Fruit fly (Drosophila melanogaster): ENCODE results near the gene amrt.

amrt gene

dm6 chrX:13764397-13765119, 17.7 kb upstream of the amrt start (continued):
- TF ChIP-seq Met (GFP tag; optimal IDR thresholded peaks at IDR 0.05) (peak; percentile 37), CG6276 (GFP tag; optimal IDR thresholded peaks at IDR 0.05) (peak; percentile 47), CG8632 (GFP tag; optimal IDR thresholded peaks at IDR 0.05) (no peak), Lpt (GFP tag; optimal IDR thresholded peaks at IDR 0.05) (peak; percentile 13)

dm6 chrX:13765217-13765616, 17.0 kb upstream of the amrt start:
- TF ChIP-seq CG6792 (GFP tag; optimal IDR thresholded peaks at IDR 0.05) (no peak), svp (GFP tag) (peak; percentile 44)

- no peak for TF ChIP-seq Blimp-1 (GFP tag; optimal IDR thresholded peaks at IDR 0.05)
- TF ChIP-seq svp (GFP tag) = peak; percentile 39
Measured at dm6 chrX:13766495-13766894, 15.8 kb upstream of the amrt start.

dm6 chrX:13770768-13771167, 11.5 kb upstream of the amrt start:
- TF ChIP-seq CG11762 (GFP tag; optimal IDR thresholded peaks at IDR 0.05; ENCODE audit: insufficient read depth) (no peak), CG6792 (GFP tag; optimal IDR thresholded peaks at IDR 0.05) (no peak), Sox102F (GFP tag; optimal IDR thresholded peaks at IDR 0.05) (no peak), OdsH (GFP tag; optimal IDR thresholded peaks at IDR 0.05) (no peak), Hr39 (GFP tag; optimal IDR thresholded peaks at IDR 0.05) (no peak), Gug (GFP tag; IDR thresholded peaks at IDR 0.05) (no peak), CG15336 (GFP tag; IDR thresholded peaks at IDR 0.05) (no peak), CG16779 (tag; optimal IDR thresholded peaks at IDR 0.05) (no peak)

dm6 chrX:13778568-13778967, 3.7 kb upstream of the amrt start:
- TF ChIP-seq Met (GFP tag; optimal IDR thresholded peaks at IDR 0.05) = no peak
- TF ChIP-seq CG9139 (GFP tag; optimal IDR thresholded peaks at IDR 0.05) = no peak
- TF ChIP-seq CG6163 (GFP tag; IDR thresholded peaks at IDR 0.05) = no peak
- TF ChIP-seq CG7368 (GFP tag; optimal IDR thresholded peaks at IDR 0.05) = no peak
- no peak for TF ChIP-seq pdm3 (GFP tag; optimal IDR thresholded peaks at IDR 0.05)
- TF ChIP-seq CG8319 (GFP tag; optimal IDR thresholded peaks at IDR 0.05) = no peak
- TF ChIP-seq CG34406 (GFP tag; optimal IDR thresholded peaks at IDR 0.05) = no peak
- TF ChIP-seq OdsH (GFP tag; optimal IDR thresholded peaks at IDR 0.05) = no peak
- no peak for TF ChIP-seq svp (GFP tag)
- no peak for TF ChIP-seq Hr39 (GFP tag; optimal IDR thresholded peaks at IDR 0.05)
- TF ChIP-seq Sox15 (GFP tag; optimal IDR thresholded peaks at IDR 0.05) = no peak
- no peak for TF ChIP-seq CG8632 (GFP tag; optimal IDR thresholded peaks at IDR 0.05)
- no peak for TF ChIP-seq topi (GFP tag; optimal IDR thresholded peaks at IDR 0.05)
- TF ChIP-seq fd59A (GFP tag; optimal IDR thresholded peaks at IDR 0.05) = no peak
- no peak for TF ChIP-seq Hr4 (GFP tag; optimal IDR thresholded peaks at IDR 0.05)
- no peak for TF ChIP-seq acj6 (GFP tag; optimal IDR thresholded peaks at IDR 0.05)
- no peak for TF ChIP-seq Eip75B (GFP tag; optimal IDR thresholded peaks at IDR 0.05)

- TF ChIP-seq acj6 (GFP tag; optimal IDR thresholded peaks at IDR 0.05) = no peak
- peak; percentile 26 for TF ChIP-seq fkh (GFP tag; optimal IDR thresholded peaks at IDR 0.05)
- TF ChIP-seq CG11762 (GFP tag; optimal IDR thresholded peaks at IDR 0.05; ENCODE audit: insufficient read depth) = no peak
- no peak for TF ChIP-seq net (GFP tag; optimal IDR thresholded peaks at IDR 0.05)
- TF ChIP-seq Eip78C (GFP tag) = peak; percentile 72
- peak; percentile 58; the same call in 1 of the 2 replicates for TF ChIP-seq CG15336 (GFP tag; IDR thresholded peaks at IDR 0.05)
- TF ChIP-seq Hr39 (GFP tag; optimal IDR thresholded peaks at IDR 0.05) = no peak
- TF ChIP-seq Lpt (GFP tag; optimal IDR thresholded peaks at IDR 0.05) = no peak
- TF ChIP-seq Hr4 (GFP tag; optimal IDR thresholded peaks at IDR 0.05) = no peak
- TF ChIP-seq CG6808 (GFP tag; optimal IDR thresholded peaks at IDR 0.05) = no peak
- TF ChIP-seq CG3919 (GFP tag; optimal IDR thresholded peaks at IDR 0.05) = no peak
- peak; percentile 39 for TF ChIP-seq CG10669 (GFP tag; optimal IDR thresholded peaks at IDR 0.05)
- no peak for TF ChIP-seq CG11902 (GFP tag; optimal IDR thresholded peaks at IDR 0.05)
- peak; percentile 25 for TF ChIP-seq CG3032 (tag; optimal IDR thresholded peaks at IDR 0.05)
- no peak for TF ChIP-seq Smox (GFP tag; optimal IDR thresholded peaks at IDR 0.05)
- TF ChIP-seq CG6276 (GFP tag; optimal IDR thresholded peaks at IDR 0.05) = peak; percentile 83
- TF ChIP-seq Ets21C (GFP tag; optimal IDR thresholded peaks at IDR 0.05) = no peak
- TF ChIP-seq CG7368 (GFP tag; optimal IDR thresholded peaks at IDR 0.05) = no peak
- TF ChIP-seq CG32006 (GFP tag; optimal IDR thresholded peaks at IDR 0.05) = no peak
- TF ChIP-seq Eip75B (GFP tag; optimal IDR thresholded peaks at IDR 0.05) = no peak
- peak; percentile 8 for TF ChIP-seq Sox14 (GFP tag; optimal IDR thresholded peaks at IDR 0.05)
- no peak for TF ChIP-seq CG8319 (GFP tag; optimal IDR thresholded peaks at IDR 0.05)
- TF ChIP-seq eg (GFP tag; IDR thresholded peaks at IDR 0.05) = no peak
- no peak for TF ChIP-seq CG6792 (GFP tag; optimal IDR thresholded peaks at IDR 0.05)
- no peak for TF ChIP-seq CG8119 (GFP tag; IDR thresholded peaks at IDR 0.05)
- no peak for TF ChIP-seq fd85E (GFP tag; optimal IDR thresholded peaks at IDR 0.05)
Measured at dm6 chrX:13779696-13780095, 2.6 kb upstream of the amrt start.

Measured in whole organism, prepupa.